Fruit fly (Drosophila melanogaster) whole organism, embryonic: ENCODE results near the gene CG13258.
A peak's percentile ranks its signal among the peaks of the same experiment; 100 is the strongest.

Experiments
- Antp ChIP-seq: fragments of 200-800 bp; sonication (Bioruptor generic); optimal IDR thresholded peaks from 3 replicates; lab custom pipeline; 2016; ENCODE audit warnings: missing biosample characterization, missing genetic modification characterization
- Atf-2 ChIP-seq: fragments of 200-800 bp; sonication (Bioruptor generic); optimal IDR thresholded peaks from 2 replicates; lab custom pipeline; 2016; ENCODE audit warnings: missing biosample characterization, missing genetic modification characterization
- Atf6 ChIP-seq: fragments of 200-800 bp; sonication (Bioruptor generic); IDR thresholded peaks from 2 replicates; pipeline ENCODE4 v1.3.6; 2022; ENCODE audit warnings: missing biosample characterization, missing genetic modification characterization
- CG10274 ChIP-seq: fragments of 200-800 bp; sonication (Bioruptor generic); optimal IDR thresholded peaks from 3 replicates; lab custom pipeline; 2017; ENCODE audit warnings: missing biosample characterization, mild to moderate bottlenecking, missing genetic modification characterization
- CG11560 ChIP-seq: fragments of 200-800 bp; sonication (Bioruptor generic); IDR thresholded peaks from 3 replicates; pipeline ENCODE4 v1.3.6; 2022; ENCODE audit warnings: missing biosample characterization, missing genetic modification characterization
- CG12659 ChIP-seq: fragments of 200-800 bp; sonication (Bioruptor generic); optimal IDR thresholded peaks from 3 replicates; lab custom pipeline; 2017; ENCODE audit warnings: mild to moderate bottlenecking, missing biosample characterization, missing genetic modification reagents, missing genetic modification characterization
- CG12744 ChIP-seq: fragments of 200-800 bp; sonication (Bioruptor generic); optimal IDR thresholded peaks from 2 replicates; lab custom pipeline; 2016; ENCODE audit warnings: missing biosample characterization, missing genetic modification characterization
- CG14965 ChIP-seq: fragments of 200-800 bp; sonication (Bioruptor generic); optimal IDR thresholded peaks from 2 replicates; lab custom pipeline; 2016; ENCODE audit warnings: missing biosample characterization, missing genetic modification characterization, borderline replicate concordance
- CG15479 ChIP-seq: fragments of 200-800 bp; sonication (Bioruptor generic); optimal IDR thresholded peaks from 3 replicates; lab custom pipeline; 2019; ENCODE audit warnings: missing biosample characterization, mild to moderate bottlenecking, missing genetic modification characterization, moderate library complexity
- CG17328 ChIP-seq: fragments of 200-800 bp; sonication (Bioruptor generic); IDR thresholded peaks from 2 replicates; pipeline ENCODE4 v1.3.6; 2022; ENCODE audit warnings: missing biosample characterization, missing genetic modification characterization
- CG17385 ChIP-seq: fragments of 200-800 bp; sonication (Bioruptor generic); optimal IDR thresholded peaks from 3 replicates; lab custom pipeline; 2018; ENCODE audit warnings: missing biosample characterization, mild to moderate bottlenecking, missing genetic modification characterization
- CG18011 ChIP-seq: fragments of 200-800 bp; sonication (Bioruptor generic); optimal IDR thresholded peaks from 2 replicates; lab custom pipeline; 2017; ENCODE audit warnings: missing biosample characterization, missing genetic modification characterization, mild to moderate bottlenecking, moderate library complexity, missing genotype
- CG30403 ChIP-seq: fragments of 200-800 bp; sonication (Bioruptor generic); optimal IDR thresholded peaks from 3 replicates; lab custom pipeline; 2016; ENCODE audit warnings: missing biosample characterization, missing genetic modification characterization
- CG33557 ChIP-seq: fragments of 200-800 bp; sonication (Bioruptor generic); optimal IDR thresholded peaks from 2 replicates; lab custom pipeline; 2019; ENCODE audit warnings: missing biosample characterization, mild to moderate bottlenecking, missing genetic modification characterization, moderate library complexity
- CG4424 ChIP-seq: fragments of 200-800 bp; sonication (Bioruptor generic); optimal IDR thresholded peaks from 3 replicates; lab custom pipeline; 2016; ENCODE audit warnings: missing biosample characterization, missing genetic modification characterization
- CG4617 ChIP-seq: fragments of 200-800 bp; sonication (Bioruptor generic); optimal IDR thresholded peaks from 3 replicates; lab custom pipeline; 2016; ENCODE audit warnings: missing biosample characterization, missing genetic modification characterization, borderline replicate concordance
- CG6654 ChIP-seq: fragments of 200-800 bp; sonication (Bioruptor generic); optimal IDR thresholded peaks from 2 replicates; lab custom pipeline; 2017; ENCODE audit warnings: missing biosample characterization, mild to moderate bottlenecking, missing genetic modification characterization
- D19A ChIP-seq: fragments of 200-800 bp; optimal IDR thresholded peaks from 3 replicates; lab custom pipeline; 2019; ENCODE audit warnings: missing biosample characterization, mild to moderate bottlenecking, missing genetic modification characterization, moderate library complexity
- HLH54F ChIP-seq: fragments of 200-800 bp; sonication (Bioruptor generic); optimal IDR thresholded peaks from 3 replicates; lab custom pipeline; 2016; ENCODE audit warnings: missing biosample characterization, missing genetic modification characterization
- Hr78 ChIP-seq, 2 experiments: fragments of 200-800 bp in 1 of 2; fragments of >200 bp in 1 of 2; sonication (Bioruptor generic) in 1 of 2; optimal IDR thresholded peaks; 2 replicates each; lab custom pipeline; 2017 to 2019; ENCODE audit warnings: missing biosample characterization in 2 of 2, missing genetic modification characterization in 2 of 2, mild to moderate bottlenecking in 1 of 2, moderate library complexity in 1 of 2
- MESR4 ChIP-seq: fragments of 200-800 bp; sonication (Bioruptor generic); optimal IDR thresholded peaks from 2 replicates; lab custom pipeline; 2018; ENCODE audit warnings: missing biosample characterization, mild to moderate bottlenecking, missing genetic modification characterization, moderate library complexity
- Scr ChIP-seq: fragments of 200-800 bp; sonication (Bioruptor generic); IDR thresholded peaks from 2 replicates; pipeline ENCODE4 v1.3.6; 2022; ENCODE audit warnings: missing biosample characterization, missing genetic modification characterization; ENCODE audit not compliant: partially characterized antibody
- Side ChIP-seq: fragments of 200-800 bp; sonication (Bioruptor generic); optimal IDR thresholded peaks from 2 replicates; lab custom pipeline; 2016; ENCODE audit warnings: missing biosample characterization, missing genetic modification characterization
- YL-1 ChIP-seq: fragments of 200-800 bp; sonication (Bioruptor generic); optimal IDR thresholded peaks from 3 replicates; lab custom pipeline; 2017; ENCODE audit warnings: missing biosample characterization, mild to moderate bottlenecking, missing genetic modification characterization
- ara ChIP-seq: fragments of 200-800 bp; sonication (Bioruptor generic); IDR thresholded peaks from 2 replicates; pipeline ENCODE4 v1.3.6; 2022; ENCODE audit warnings: missing biosample characterization, missing genetic modification characterization
- caup ChIP-seq: fragments of 200-800 bp; sonication (Bioruptor generic); optimal IDR thresholded peaks from 3 replicates; lab custom pipeline; 2017; ENCODE audit warnings: missing biosample characterization, mild to moderate bottlenecking, missing genetic modification characterization, moderate library complexity; ENCODE audit not compliant: severe bottlenecking
- da ChIP-seq: fragments of 200-800 bp; sonication (Bioruptor generic); optimal IDR thresholded peaks from 2 replicates; lab custom pipeline; 2016; ENCODE audit warnings: missing biosample characterization, missing genetic modification characterization
- dan ChIP-seq: fragments of 200-800 bp; sonication (Bioruptor generic); IDR thresholded peaks from 2 replicates; pipeline ENCODE4 v1.3.6; 2022; ENCODE audit warnings: missing biosample characterization, missing genetic modification characterization
- dati ChIP-seq: fragments of 200-800 bp; sonication (Bioruptor generic); IDR thresholded peaks from 2 replicates; pipeline ENCODE4 v1.3.6; 2022; ENCODE audit warnings: missing biosample characterization, missing genetic modification characterization
- dpn ChIP-seq, 2 experiments: fragments of 200-800 bp; sonication (Bioruptor generic); optimal IDR thresholded peaks; 3 replicates each; lab custom pipeline; 2016; ENCODE audit warnings: missing biosample characterization in 2 of 2, missing genetic modification characterization in 2 of 2
- fru ChIP-seq: fragments of >200 bp; optimal IDR thresholded peaks from 2 replicates; lab custom pipeline; 2017
- gsb ChIP-seq: fragments of 200-800 bp; sonication (Bioruptor generic); IDR thresholded peaks from 2 replicates; pipeline ENCODE4 v1.3.6; 2022; ENCODE audit warnings: missing biosample characterization, missing genetic modification characterization
- gt ChIP-seq: fragments of 200-800 bp; sonication (Bioruptor generic); IDR thresholded peaks from 2 replicates; pipeline ENCODE4 v1.3.6; 2022; ENCODE audit warnings: missing biosample characterization, missing genetic modification characterization
- hbn ChIP-seq: fragments of 200-800 bp; sonication (Bioruptor generic); IDR thresholded peaks from 2 replicates; pipeline ENCODE4 v1.3.6; 2022; ENCODE audit warnings: missing biosample characterization, missing genetic modification characterization; ENCODE audit not compliant: partially characterized antibody
- kah ChIP-seq: fragments of 200-800 bp; sonication (Bioruptor generic); optimal IDR thresholded peaks from 2 replicates; lab custom pipeline; 2018; ENCODE audit warnings: missing biosample characterization, mild to moderate bottlenecking, missing genetic modification characterization
- kni ChIP-seq: fragments of 200-800 bp; sonication (Bioruptor generic); optimal IDR thresholded peaks from 3 replicates; lab custom pipeline; 2017; ENCODE audit warnings: mild to moderate bottlenecking, missing biosample characterization, missing genetic modification reagents, missing genetic modification characterization
- lov ChIP-seq, 2 experiments: fragments of 200-800 bp in 1 of 2; fragments of >200 bp in 1 of 2; sonication (Bioruptor generic) in 1 of 2; IDR thresholded peaks in 1 of 2; optimal IDR thresholded peaks in 1 of 2; 2 replicates in 1 of 2; 3 replicates in 1 of 2; pipeline versions ENCODE4 v1.3.6 to Lab custom; 2017 to 2022; ENCODE audit warnings: missing biosample characterization in 1 of 2, missing genetic modification characterization in 1 of 2
- nom ChIP-seq: fragments of 200-800 bp; sonication (Bioruptor generic); optimal IDR thresholded peaks from 2 replicates; lab custom pipeline; 2017; ENCODE audit warnings: missing biosample characterization, missing genetic modification characterization, mild to moderate bottlenecking, moderate library complexity, missing genetic modification reagents
- prd ChIP-seq, 3 experiments: fragments of >200 bp in 2 of 3; fragments of 200-800 bp in 1 of 3; sonication (Bioruptor generic) in 1 of 3; optimal IDR thresholded peaks in 2 of 3; IDR thresholded peaks in 1 of 3; 2 replicates in 2 of 3; 3 replicates in 1 of 3; pipeline versions ENCODE4 v1.3.6 to Lab custom; 2017 to 2022; ENCODE audit warnings: missing biosample characterization in 1 of 3, missing genetic modification characterization in 1 of 3
- sens ChIP-seq: fragments of 200-800 bp; sonication (Bioruptor generic); peaks from one replicate; lab custom pipeline; 2016; ENCODE audit warnings: missing biosample characterization, missing genetic modification characterization
- trh ChIP-seq: fragments of 200-800 bp; sonication (Bioruptor generic); optimal IDR thresholded peaks from 2 replicates; lab custom pipeline; 2016; ENCODE audit warnings: missing biosample characterization, missing genetic modification characterization
- tup ChIP-seq: fragments of 200-800 bp; sonication (Bioruptor generic); optimal IDR thresholded peaks from 2 replicates; lab custom pipeline; 2016; ENCODE audit warnings: missing biosample characterization, mild to moderate bottlenecking, missing genetic modification characterization, moderate library complexity

Gene CG13258

dm6 chr2L:16293703-16294233, 943 bp upstream of the CG13258 start, which contains the start of gene Cyp303a1 (continued):
- no peak for TF ChIP-seq dpn (GFP tag; optimal IDR thresholded peaks at IDR 0.05; lab: Kevin White, UChicago)
- TF ChIP-seq Scr (GFP tag; lab: Robert Waterston, UW): 0 out of 2 replicates have a peak, but pooled peaks have one; percentile 23
- no peak for TF ChIP-seq da (GFP tag; lab: Kevin White, UChicago)

dm6 chr2L:16290984-16291383, 1.8 kb downstream of the CG13258 start, which contains the start of gene CG17329:
Gene CG17329 (plus strand): TSS chr2L:16291284.
- TF ChIP-seq sens (GFP tag; lab: Kevin White, UChicago) (peak; percentile 2), caup (GFP tag; lab: Kevin White, UChicago) (no peak), trh (GFP tag; lab: Kevin White, UChicago) (no peak), CG12744 (GFP tag; lab: Kevin White, UChicago) (no peak), nom (GFP tag; lab: Kevin White, UChicago) (no peak), CG14965 (no peak), tup (no peak)

DNA sequence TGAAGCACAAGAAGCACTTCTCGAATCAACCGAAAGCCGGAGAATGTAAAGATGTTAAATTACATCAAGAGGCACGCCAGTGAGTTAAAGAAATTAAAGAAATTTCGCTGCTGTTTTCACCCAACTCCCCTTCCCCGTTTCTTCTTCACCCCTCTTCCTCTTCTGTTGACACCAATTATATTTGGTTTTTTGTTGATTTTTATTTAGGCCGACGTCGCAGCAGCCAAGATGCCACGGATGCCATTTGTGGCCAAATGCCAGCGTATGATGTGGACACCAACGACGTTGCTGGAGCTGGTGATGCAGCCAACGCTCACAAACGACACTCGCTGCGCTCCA, 4.5 kb downstream of the CG13258 start:
- TF ChIP-seq CG33557 (GFP tag; lab: Kevin White, UChicago): no peak
- no peak for TF ChIP-seq CG4424 (GFP tag; lab: Kevin White, UChicago)
- TF ChIP-seq CG12659 (GFP tag; lab: Kevin White, UChicago): peak; percentile 33
- no peak for TF ChIP-seq Atf6 (GFP tag; lab: Robert Waterston, UW)
- peak; percentile 86 for TF ChIP-seq CG4617 (GFP tag; lab: Kevin White, UChicago)
- no peak for TF ChIP-seq Side (GFP tag; lab: Kevin White, UChicago)
- peak; percentile 88 for TF ChIP-seq MESR4
- no peak for TF ChIP-seq lov (optimal IDR thresholded peaks at IDR 0.05; lab: Kevin White, UChicago)
- TF ChIP-seq lov (GFP tag; IDR thresholded peaks at IDR 0.05; lab: Robert Waterston, UW): no peak
- TF ChIP-seq prd (optimal IDR thresholded peaks at IDR 0.05; lab: Kevin White, UChicago): no peak
- TF ChIP-seq prd (GFP tag; IDR thresholded peaks at IDR 0.05; lab: Robert Waterston, UW): no peak
- TF ChIP-seq CG11560 (tag; lab: Robert Waterston, UW): no peak
- TF ChIP-seq CG30403 (GFP tag; lab: Kevin White, UChicago): no peak
- TF ChIP-seq fru (lab: Kevin White, UChicago): no peak
- TF ChIP-seq kni (GFP tag; lab: Kevin White, UChicago): no peak
- TF ChIP-seq CG17385 (GFP tag; lab: Kevin White, UChicago): peak; percentile 71
- no peak for TF ChIP-seq D19A
- no peak for TF ChIP-seq gsb
- TF ChIP-seq HLH54F: no peak
- TF ChIP-seq CG17328 (GFP tag; lab: Robert Waterston, UW): no peak
- no peak for TF ChIP-seq dan (GFP tag; lab: Robert Waterston, UW)
- no peak for TF ChIP-seq Antp (GFP tag; lab: Kevin White, UChicago)
- no peak for TF ChIP-seq gt (GFP tag; lab: Robert Waterston, UW)
- TF ChIP-seq CG15479 (GFP tag; lab: Kevin White, UChicago): no peak
- TF ChIP-seq YL-1 (GFP tag; lab: Kevin White, UChicago): peak; percentile 32
- TF ChIP-seq hbn (GFP tag; lab: Robert Waterston, UW): no peak
- TF ChIP-seq ara (GFP tag; lab: Robert Waterston, UW): no peak
- no peak for TF ChIP-seq dati
- TF ChIP-seq Hr78 (GFP tag; optimal IDR thresholded peaks at IDR 0.05; lab: Kevin White, UChicago): no peak
- no peak for TF ChIP-seq CG18011 (GFP tag; lab: Kevin White, UChicago)
- no peak for TF ChIP-seq CG6654
- TF ChIP-seq CG10274 (GFP tag; lab: Kevin White, UChicago): no peak
- TF ChIP-seq Atf-2 (GFP tag; lab: Kevin White, UChicago): no peak
- TF ChIP-seq kah (GFP tag; lab: Kevin White, UChicago): no peak
- TF ChIP-seq, all 482 proteins: peak for 5
